Worm (Caenorhabditis elegans): ENCODE results near the gene fln-1.

DNA sequence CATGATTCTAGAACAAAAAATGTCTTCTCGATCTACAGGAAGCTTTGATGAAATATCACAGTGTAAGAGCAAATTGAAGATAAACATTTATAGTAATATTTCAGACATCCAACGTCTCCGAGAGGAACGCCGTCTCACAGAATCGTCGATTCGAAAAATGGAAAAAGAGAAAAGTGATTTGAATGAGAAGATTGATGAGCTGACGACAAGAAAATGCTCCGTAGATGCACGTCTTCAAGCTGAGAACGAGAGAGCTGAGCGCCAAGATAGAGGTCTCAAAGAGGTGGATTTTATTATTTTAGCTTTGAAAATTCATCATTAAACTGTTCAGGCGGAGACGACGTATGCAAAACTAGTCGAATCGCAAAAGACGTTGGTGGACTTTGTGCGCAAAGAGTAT, 12.3 kb upstream of the fln-1 start, which contains the start of gene ssna-1:
- TF ChIP-seq mxl-1 (tag; optimal IDR thresholded peaks at IDR 0.05): no peak
- no peak for TF ChIP-seq nfya-1 (tag; optimal IDR thresholded peaks at IDR 0.05; ENCODE audit: borderline replicate concordance, insufficient read depth)

Data from whole organism, young adult.